Worm (Caenorhabditis elegans) whole organism, L4 larva: ENCODE measurements around the gene spv-1.

Source experiments
- F26F4.8 ChIP-seq: fragments of 200-800 bp; sonication (Bioruptor generic); conservative IDR thresholded peaks from 2 replicates; pipeline ENCODE4 v1.3.6; 2022; ENCODE audit warnings: missing genetic modification characterization, missing compliant biosample characterization
- F37D6.2 ChIP-seq: sonication (generic microtip); optimal IDR thresholded peaks from 2 replicates; lab custom pipeline; 2016; ENCODE audit warnings: mild to moderate bottlenecking, missing genetic modification characterization, missing compliant biosample characterization
- F44E2.7 ChIP-seq: fragments of 200-800 bp; sonication (Bioruptor generic); IDR thresholded peaks from 2 replicates; pipeline ENCODE4 v2.1.2; 2022; ENCODE audit warnings: missing genetic modification characterization, missing compliant biosample characterization
- T20F7.1 ChIP-seq: fragments of 200-800 bp; sonication (Bioruptor generic); optimal IDR thresholded peaks from 2 replicates; lab custom pipeline; 2018; ENCODE audit warnings: mild to moderate bottlenecking, missing genetic modification characterization, missing compliant biosample characterization
- T26A8.4 ChIP-seq: fragments of 200-800 bp; sonication (Bioruptor generic); IDR thresholded peaks from 2 replicates; pipeline ENCODE4 v1.3.6; 2022; ENCODE audit warnings: missing genetic modification characterization, missing compliant biosample characterization
- Y105C5A.15 ChIP-seq: fragments of 200-800 bp; sonication (Bioruptor generic); IDR thresholded peaks from 2 replicates; pipeline ENCODE4 v1.3.6; 2022; ENCODE audit warnings: missing genetic modification characterization, missing compliant biosample characterization
- Y48G9A.11 ChIP-seq: fragments of 200-800 bp; sonication (Bioruptor generic); IDR thresholded peaks from 2 replicates; pipeline ENCODE4 v1.3.6; 2022; ENCODE audit warnings: missing genetic modification reagents, missing genetic modification characterization, missing compliant biosample characterization
- Y75B8A.6 ChIP-seq: fragments of 200-800 bp; sonication (Bioruptor generic); IDR thresholded peaks from 2 replicates; pipeline ENCODE4 v1.3.6; 2022; ENCODE audit warnings: missing genetic modification reagents, missing genetic modification characterization, missing compliant biosample characterization
- ZK337.2 ChIP-seq: fragments of 200-800 bp; sonication (Bioruptor generic); IDR thresholded peaks from 2 replicates; pipeline ENCODE4 v1.3.6; 2022; ENCODE audit warnings: missing genetic modification reagents, missing genetic modification characterization, missing compliant biosample characterization
- aha-1 ChIP-seq: fragments of 150-350 bp; peaks from one replicate; lab custom pipeline; 2014; ENCODE audit warnings: missing biosample characterization, missing genetic modification characterization
- aly-2 ChIP-seq: sonication (generic microtip); optimal IDR thresholded peaks from 2 replicates; lab custom pipeline; 2018; ENCODE audit warnings: missing biosample characterization, missing genetic modification characterization
- arid-1 ChIP-seq: fragments of 200-800 bp; sonication (Bioruptor generic); conservative IDR thresholded peaks from 2 replicates; pipeline ENCODE4 v1.3.6; 2022; ENCODE audit warnings: missing genetic modification reagents, missing genetic modification characterization, missing compliant biosample characterization
- ceh-82 ChIP-seq: sonication (generic microtip); optimal IDR thresholded peaks from 2 replicates; lab custom pipeline; 2017; ENCODE audit warnings: missing biosample characterization, missing genetic modification characterization
- daf-12 ChIP-seq: fragments of 150-350 bp; optimal IDR thresholded peaks from 2 replicates; lab custom pipeline; 2014; ENCODE audit warnings: missing biosample characterization, missing genetic modification reagents, missing genetic modification characterization
- daf-16 ChIP-seq, 3 experiments: sonication (generic microtip); optimal IDR thresholded peaks; 2 replicates each; lab custom pipeline; 2016 to 2017; ENCODE audit warnings: missing genetic modification characterization in 3 of 3, missing genetic modification reagents in 3 of 3, mild to moderate bottlenecking in 2 of 3, missing compliant biosample characterization in 2 of 3, missing biosample characterization in 1 of 3, moderate library complexity in 1 of 3
- dmd-6 ChIP-seq: fragments of 200-800 bp; sonication (Bioruptor generic); IDR thresholded peaks from 2 replicates; pipeline ENCODE4 v1.3.6; 2022; ENCODE audit warnings: missing genetic modification reagents, missing genetic modification characterization, missing compliant biosample characterization
- dmd-8 ChIP-seq: fragments of 200-800 bp; sonication (Bioruptor generic); IDR thresholded peaks from 2 replicates; pipeline ENCODE4 v1.3.6; 2022; ENCODE audit warnings: missing genetic modification characterization, missing compliant biosample characterization
- dmd-9 ChIP-seq: fragments of 200-800 bp; sonication (Bioruptor generic); IDR thresholded peaks from 2 replicates; pipeline ENCODE4 v1.3.6; 2022; ENCODE audit warnings: missing genetic modification reagents, missing genetic modification characterization, missing compliant biosample characterization
- dpl-1 ChIP-seq: fragments of 150-350 bp; optimal IDR thresholded peaks from 2 replicates; lab custom pipeline; 2014; ENCODE audit warnings: missing biosample characterization, missing genetic modification reagents, missing genetic modification characterization
- duxl-1 ChIP-seq: sonication (generic microtip); optimal IDR thresholded peaks from 2 replicates; lab custom pipeline; 2016; ENCODE audit warnings: mild to moderate bottlenecking, missing genetic modification characterization, moderate library complexity, missing compliant biosample characterization; ENCODE audit not compliant: poor library complexity
- dve-1 ChIP-seq: sonication (generic microtip); optimal IDR thresholded peaks from 2 replicates; lab custom pipeline; 2017; ENCODE audit warnings: antibody characterized with exemption, mild to moderate bottlenecking, missing genetic modification characterization, missing compliant biosample characterization; ENCODE audit not compliant: insufficient read depth
- hlh-11 ChIP-seq: fragments of 200-800 bp; sonication (Bioruptor generic); optimal IDR thresholded peaks from 2 replicates; lab custom pipeline; 2018; ENCODE audit warnings: mild to moderate bottlenecking, missing genetic modification characterization, missing compliant biosample characterization
- hlh-30 ChIP-seq: sonication (generic microtip); optimal IDR thresholded peaks from 2 replicates; lab custom pipeline; 2017; ENCODE audit warnings: antibody characterized with exemption, mild to moderate bottlenecking, missing genetic modification characterization, missing compliant biosample characterization; ENCODE audit not compliant: insufficient read depth
- lin-15B ChIP-seq: fragments of 150-350 bp; sonication (generic microtip); optimal IDR thresholded peaks from 3 replicates; lab custom pipeline; 2014; ENCODE audit warnings: missing biosample characterization, missing genetic modification characterization
- lin-29 ChIP-seq: fragments of 200-800 bp; sonication (Bioruptor generic); IDR thresholded peaks from 2 replicates; pipeline ENCODE4 v1.3.6; 2022; ENCODE audit warnings: missing genetic modification reagents, missing genetic modification characterization, missing compliant biosample characterization
- lin-38 ChIP-seq: fragments of 200-800 bp; sonication (Bioruptor generic); IDR thresholded peaks from 2 replicates; pipeline ENCODE4 v1.3.6; 2022; ENCODE audit warnings: missing genetic modification reagents, missing genetic modification characterization, missing compliant biosample characterization
- lin-39 ChIP-seq: fragments of 150-350 bp; optimal IDR thresholded peaks from 2 replicates; lab custom pipeline; 2014; ENCODE audit warnings: missing biosample characterization, missing genetic modification reagents, missing genetic modification characterization
- lsy-2 ChIP-seq, 2 experiments: fragments of 150-350 bp in 1 of 2; sonication (generic microtip) in 1 of 2; optimal IDR thresholded peaks; 2 replicates each; lab custom pipeline; 2014 to 2017; ENCODE audit warnings: missing biosample characterization in 2 of 2, missing genetic modification characterization in 2 of 2
- mdl-1 ChIP-seq, 2 experiments: fragments of 150-350 bp in 1 of 2; sonication (generic microtip) in 1 of 2; optimal IDR thresholded peaks; 2 replicates each; lab custom pipeline; 2014 to 2017; ENCODE audit warnings: missing biosample characterization in 2 of 2, missing genetic modification characterization in 2 of 2
- mes-2 ChIP-seq: sonication (generic microtip); optimal IDR thresholded peaks from 2 replicates; lab custom pipeline; 2016; ENCODE audit warnings: missing genotype, mild to moderate bottlenecking, missing genetic modification characterization, missing compliant biosample characterization; ENCODE audit not compliant: poor library complexity, severe bottlenecking
- nhr-102 ChIP-seq: sonication (generic microtip); optimal IDR thresholded peaks from 2 replicates; lab custom pipeline; 2016; ENCODE audit warnings: mild to moderate bottlenecking, missing genetic modification characterization, moderate library complexity, missing compliant biosample characterization
- nhr-11 ChIP-seq: fragments of 150-350 bp; optimal IDR thresholded peaks from 2 replicates; lab custom pipeline; 2014; ENCODE audit warnings: missing biosample characterization, missing genetic modification characterization
- nhr-111 ChIP-seq: fragments of 200-800 bp; sonication (Bioruptor generic); optimal IDR thresholded peaks from 2 replicates; lab custom pipeline; 2018; ENCODE audit warnings: mild to moderate bottlenecking, missing genetic modification characterization, missing compliant biosample characterization
- nhr-28 ChIP-seq: fragments of 150-350 bp; optimal IDR thresholded peaks from 2 replicates; lab custom pipeline; 2014; ENCODE audit warnings: missing biosample characterization, missing genetic modification characterization
- nhr-42 ChIP-seq: fragments of 200-800 bp; sonication (Bioruptor generic); IDR thresholded peaks from 2 replicates; pipeline ENCODE4 v1.3.6; 2022; ENCODE audit warnings: missing genetic modification characterization, missing compliant biosample characterization
- nhr-6 ChIP-seq: fragments of 150-350 bp; optimal IDR thresholded peaks from 2 replicates; lab custom pipeline; 2014; ENCODE audit warnings: missing biosample characterization, missing genetic modification characterization
- pha-4 ChIP-seq, 2 experiments: fragments of 150-350 bp in 1 of 2; fragments of 200-800 bp in 1 of 2; sonication (Bioruptor generic) in 1 of 2; IDR thresholded peaks in 1 of 2; optimal IDR thresholded peaks in 1 of 2; 2 replicates each; pipeline versions ENCODE4 v1.3.6 to Lab custom; 2014 to 2022; ENCODE audit warnings: missing genetic modification characterization in 2 of 2, missing genetic modification reagents in 2 of 2, missing biosample characterization in 1 of 2, missing compliant biosample characterization in 1 of 2
- php-3 ChIP-seq: fragments of 200-800 bp; sonication (Bioruptor generic); IDR thresholded peaks from 2 replicates; pipeline ENCODE4 v1.3.6; 2022; ENCODE audit warnings: missing genetic modification reagents, missing genetic modification characterization, missing compliant biosample characterization
- rbr-2 ChIP-seq: sonication (generic microtip); optimal IDR thresholded peaks from 2 replicates; lab custom pipeline; 2016; ENCODE audit warnings: missing genotype, missing genetic modification characterization, missing compliant biosample characterization
- saeg-2 ChIP-seq: fragments of 200-800 bp; sonication (Bioruptor generic); IDR thresholded peaks from 2 replicates; pipeline ENCODE4 v1.3.6; 2022; ENCODE audit warnings: missing genetic modification reagents, missing genetic modification characterization, missing compliant biosample characterization
- sdz-12 ChIP-seq: fragments of 200-800 bp; sonication (Bioruptor generic); optimal IDR thresholded peaks from 2 replicates; lab custom pipeline; 2018; ENCODE audit warnings: mild to moderate bottlenecking, missing genetic modification characterization, missing compliant biosample characterization
- set-16 ChIP-seq: fragments of 200-800 bp; sonication (Bioruptor generic); IDR thresholded peaks from 2 replicates; pipeline ENCODE4 v1.3.6; 2022; ENCODE audit warnings: missing genetic modification reagents, missing genetic modification characterization, missing compliant biosample characterization
- unc-39 ChIP-seq: sonication (generic microtip); optimal IDR thresholded peaks from 2 replicates; lab custom pipeline; 2017; ENCODE audit warnings: missing biosample characterization, missing genetic modification characterization
- zag-1 ChIP-seq: fragments of 150-350 bp; optimal IDR thresholded peaks from 2 replicates; lab custom pipeline; 2014; ENCODE audit warnings: missing biosample characterization, missing genetic modification characterization
- zfp-3 ChIP-seq: fragments of 200-800 bp; sonication (Bioruptor generic); conservative IDR thresholded peaks from 2 replicates; pipeline ENCODE4 v1.3.6; 2022; ENCODE audit warnings: missing genetic modification reagents, missing genetic modification characterization, missing compliant biosample characterization
- ztf-11 ChIP-seq: fragments of 150-350 bp; optimal IDR thresholded peaks from 2 replicates; lab custom pipeline; 2014; ENCODE audit warnings: missing biosample characterization, missing genetic modification characterization

Gene spv-1

DNA sequence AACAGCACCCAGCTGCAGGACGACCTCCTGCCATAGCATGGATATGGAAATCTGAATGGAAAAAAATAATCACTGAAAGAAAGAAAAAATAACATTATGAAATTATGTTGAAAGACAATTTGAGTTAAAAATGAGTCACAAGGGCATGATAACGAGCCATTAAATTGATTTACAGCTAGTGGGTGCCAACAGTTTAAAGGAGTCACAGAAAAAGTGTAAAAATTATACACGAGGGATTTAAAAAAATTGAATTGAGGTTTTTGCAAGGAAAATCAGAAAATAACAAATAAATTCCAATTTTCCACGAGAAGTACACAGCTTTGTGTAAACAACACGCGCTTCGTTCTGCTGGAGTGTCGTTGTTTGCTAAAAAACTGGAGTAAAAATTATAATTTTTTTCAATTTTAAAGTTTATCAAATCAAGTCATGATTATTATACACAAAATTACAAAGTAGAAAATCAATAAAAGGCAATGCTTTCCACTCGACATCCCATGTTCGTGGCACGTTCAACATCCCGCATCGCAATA, 54.6 kb downstream of the spv-1 start, which contains the start of gene T01H3.3:
T01H3.3 (minus strand) TSS at position 51 of the 530 bp plus-strand sequence.
- TF ChIP-seq lsy-2 (tag; optimal IDR thresholded peaks at IDR 0.05; lab: Kevin White, UChicago) (peak in 1 of 2 experiments; percentile 83), lin-38 (GFP tag; lab: Robert Waterston, UW) (peak; percentile 20; the same call in 1 of the 2 replicates), nhr-111 (GFP tag; lab: Kevin White, UChicago) (no peak), hlh-11 (tag; lab: Kevin White, UChicago) (no peak), daf-16 (GFP tag; optimal IDR thresholded peaks at IDR 0.05; lab: Kevin White, UChicago) (no peak), daf-16 (tag; optimal IDR thresholded peaks at IDR 0.05; lab: Kevin White, UChicago) (peak; percentile 16), mes-2 (tag; lab: Kevin White, UChicago) (peak; percentile 67), aha-1 (peak; percentile 86), unc-39 (no peak), pha-4 (GFP tag; IDR thresholded peaks at IDR 0.05; lab: Robert Waterston, UW) (no peak), pha-4 (tag; optimal IDR thresholded peaks at IDR 0.05; lab: Kevin White, UChicago) (peak; percentile 65), rbr-2 (peak; percentile 16), dve-1 (tag; lab: Kevin White, UChicago) (peak; percentile 30), Y48G9A.11 (GFP tag; lab: Robert Waterston, UW) (peak; percentile 59), hlh-30 (tag; lab: Kevin White, UChicago) (peak; percentile 30), arid-1 (GFP tag; lab: Robert Waterston, UW) (no peak), nhr-6 (tag; lab: Kevin White, UChicago) (peak; percentile 21), nhr-28 (tag; lab: Kevin White, UChicago) (no peak), T20F7.1 (GFP tag; lab: Kevin White, UChicago) (peak; percentile 96), dpl-1 (GFP tag; lab: Kevin White, UChicago) (peak; percentile 41)

DNA sequence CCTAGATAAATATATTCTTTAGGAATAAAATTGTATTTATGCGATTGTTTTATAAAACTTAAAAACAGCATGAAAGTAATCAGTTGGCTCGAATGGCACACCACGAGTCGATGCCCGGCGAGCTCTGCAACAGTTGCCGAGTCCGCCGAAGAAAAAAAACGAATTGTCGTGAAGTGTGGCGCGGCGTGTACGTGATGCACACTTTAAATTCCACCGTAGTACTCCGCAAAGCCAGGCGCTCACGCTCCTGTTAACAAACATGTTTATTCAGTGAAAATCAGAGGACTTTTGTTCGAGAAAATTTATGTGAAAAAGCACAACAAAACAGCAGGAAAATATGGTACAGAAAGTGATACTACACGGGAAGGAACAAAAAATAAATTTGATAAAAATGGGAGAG, 57.9 kb downstream of the spv-1 start:
- TF ChIP-seq dmd-8 (GFP tag; lab: Robert Waterston, UW): no peak
- TF ChIP-seq zag-1 (tag; lab: Kevin White, UChicago): no peak
- TF ChIP-seq arid-1 (GFP tag; lab: Robert Waterston, UW): no peak
- no peak for TF ChIP-seq Y75B8A.6 (GFP tag; lab: Robert Waterston, UW)
- no peak for TF ChIP-seq sdz-12 (GFP tag; lab: Kevin White, UChicago)
- TF ChIP-seq lin-29 (GFP tag; lab: Robert Waterston, UW): no peak
- TF ChIP-seq nhr-111 (GFP tag; lab: Kevin White, UChicago): no peak
- no peak for TF ChIP-seq duxl-1
- TF ChIP-seq daf-12: no peak
- no peak for TF ChIP-seq nhr-102 (tag; lab: Kevin White, UChicago)
- TF ChIP-seq ZK337.2 (GFP tag; lab: Robert Waterston, UW): no peak
- no peak for TF ChIP-seq F44E2.7 (GFP tag; lab: Robert Waterston, UW)
- no peak for TF ChIP-seq ztf-11
- no peak for TF ChIP-seq dmd-9 (GFP tag; lab: Robert Waterston, UW)
- TF ChIP-seq daf-16 (GFP tag; optimal IDR thresholded peaks at IDR 0.05; lab: Kevin White, UChicago): peak; percentile 0 to 86
- peak; percentile 51 for TF ChIP-seq daf-16 (tag; optimal IDR thresholded peaks at IDR 0.05; lab: Kevin White, UChicago)
- TF ChIP-seq lin-38 (GFP tag; lab: Robert Waterston, UW): 0 out of 2 replicates have a peak, but pooled peaks have one; percentile 40
- TF ChIP-seq F26F4.8: no peak
- TF ChIP-seq mdl-1 (tag; optimal IDR thresholded peaks at IDR 0.05; lab: Kevin White, UChicago): no peak
- TF ChIP-seq saeg-2 (GFP tag; lab: Robert Waterston, UW): no peak
- peak; percentile 71 for TF ChIP-seq hlh-30 (tag; lab: Kevin White, UChicago)
- no peak for TF ChIP-seq T26A8.4 (GFP tag; lab: Robert Waterston, UW)
- no peak for TF ChIP-seq ceh-82 (tag; lab: Kevin White, UChicago)
- TF ChIP-seq Y105C5A.15: no peak
- peak; percentile 1 for TF ChIP-seq nhr-11 (tag; lab: Kevin White, UChicago)
- no peak for TF ChIP-seq aly-2 (tag; lab: Kevin White, UChicago)
- peak; percentile 78 for TF ChIP-seq T20F7.1 (GFP tag; lab: Kevin White, UChicago)
- no peak for TF ChIP-seq nhr-42
- no peak for TF ChIP-seq lin-15B (tag; lab: Kevin White, UChicago)
- peak; percentile 43 for TF ChIP-seq dpl-1 (GFP tag; lab: Kevin White, UChicago)
- TF ChIP-seq lin-39 (tag; lab: Kevin White, UChicago): no peak
- no peak for TF ChIP-seq F37D6.2 (tag; lab: Kevin White, UChicago)
- TF ChIP-seq set-16 (GFP tag; lab: Robert Waterston, UW): no peak
- no peak for TF ChIP-seq php-3 (GFP tag; lab: Robert Waterston, UW)
- no peak for TF ChIP-seq zfp-3 (GFP tag; lab: Robert Waterston, UW)
- TF ChIP-seq dmd-6 (GFP tag; lab: Robert Waterston, UW): peak; percentile 27; the same call in 1 of the 2 replicates
